Worm (Caenorhabditis elegans) whole organism, young adult: ENCODE data around the gene cct-5.

ENCODE experiments used
- B0019.2 ChIP-seq: fragments of 200-800 bp; sonication (Bioruptor generic); conservative IDR thresholded peaks from 2 replicates; pipeline ENCODE4 v1.3.6; 2022; ENCODE audit warnings: missing genetic modification reagents, missing genetic modification characterization, missing compliant biosample characterization
- B0035.1 ChIP-seq: sonication (generic microtip); optimal IDR thresholded peaks from 2 replicates; lab custom pipeline; 2016; ENCODE audit warnings: missing genetic modification characterization, mild to moderate bottlenecking, missing compliant biosample characterization, missing genotype, missing genetic modification reagents
- B0261.1 ChIP-seq: sonication (generic microtip); optimal IDR thresholded peaks from 2 replicates; lab custom pipeline; 2016; ENCODE audit warnings: mild to moderate bottlenecking, missing genetic modification characterization, moderate library complexity, missing compliant biosample characterization
- C17E4.6 ChIP-seq: fragments of 200-800 bp; sonication (Bioruptor generic); IDR thresholded peaks from 2 replicates; pipeline ENCODE4 v1.3.6; 2022; ENCODE audit warnings: missing genetic modification reagents, missing genetic modification characterization, missing compliant biosample characterization
- D2030.7 ChIP-seq: fragments of 200-800 bp; sonication (Bioruptor generic); IDR thresholded peaks from 2 replicates; pipeline ENCODE4 v1.3.6; 2022; ENCODE audit warnings: missing genetic modification reagents, missing genetic modification characterization, missing compliant biosample characterization
- F39B2.1 ChIP-seq: fragments of 200-800 bp; sonication (Bioruptor generic); IDR thresholded peaks from 2 replicates; pipeline ENCODE4 v1.3.6; 2022; ENCODE audit warnings: missing genetic modification reagents, missing genetic modification characterization, missing compliant biosample characterization
- F57C9.4 ChIP-seq: sonication (generic microtip); optimal IDR thresholded peaks from 2 replicates; lab custom pipeline; 2017; ENCODE audit warnings: mild to moderate bottlenecking, missing genetic modification characterization, missing compliant biosample characterization
- T07F8.4 ChIP-seq: sonication (generic microtip); optimal IDR thresholded peaks from 2 replicates; lab custom pipeline; 2016; ENCODE audit warnings: mild to moderate bottlenecking, missing genetic modification characterization, moderate library complexity, missing compliant biosample characterization
- Y56A3A.18 ChIP-seq: fragments of 200-800 bp; sonication (Bioruptor generic); IDR thresholded peaks from 2 replicates; pipeline ENCODE4 v1.3.6; 2022; ENCODE audit warnings: missing genetic modification reagents, missing genetic modification characterization, missing compliant biosample characterization
- Y79H2A.3 ChIP-seq: fragments of 200-800 bp; sonication (Bioruptor generic); conservative IDR thresholded peaks from 2 replicates; pipeline ENCODE4 v1.3.6; 2022; ENCODE audit warnings: missing genetic modification reagents, missing genetic modification characterization, missing compliant biosample characterization
- aptf-3 ChIP-seq: fragments of 200-800 bp; sonication (Bioruptor generic); IDR thresholded peaks from 2 replicates; pipeline ENCODE4 v1.3.6; 2022; ENCODE audit warnings: missing genetic modification characterization, missing compliant biosample characterization
- bed-2 ChIP-seq: fragments of 200-800 bp; sonication (Bioruptor generic); IDR thresholded peaks from 2 replicates; pipeline ENCODE4 v1.3.6; 2022; ENCODE audit warnings: missing genetic modification reagents, missing genetic modification characterization, missing compliant biosample characterization
- efl-1 ChIP-seq: fragments of 150-350 bp; optimal IDR thresholded peaks from 2 replicates; lab custom pipeline; 2014; ENCODE audit warnings: missing biosample characterization, missing genetic modification reagents, missing genetic modification characterization
- egl-44 ChIP-seq: fragments of 200-800 bp; sonication (Bioruptor generic); IDR thresholded peaks from 2 replicates; pipeline ENCODE4 v1.3.6; 2022; ENCODE audit warnings: missing genetic modification reagents, missing genetic modification characterization, missing compliant biosample characterization
- ekl-4 ChIP-seq: fragments of 200-800 bp; sonication (Bioruptor generic); IDR thresholded peaks from 2 replicates; pipeline ENCODE4 v1.3.6; 2022; ENCODE audit warnings: missing genetic modification reagents, missing genetic modification characterization, missing compliant biosample characterization
- ets-4 ChIP-seq: fragments of 200-800 bp; sonication (Bioruptor generic); optimal IDR thresholded peaks from 2 replicates; lab custom pipeline; 2018; ENCODE audit warnings: mild to moderate bottlenecking, missing genetic modification characterization, missing compliant biosample characterization
- gei-17 ChIP-seq: fragments of 200-800 bp; sonication (Bioruptor generic); optimal IDR thresholded peaks from 2 replicates; lab custom pipeline; 2018; ENCODE audit warnings: mild to moderate bottlenecking, missing genetic modification characterization, missing compliant biosample characterization
- him-1 ChIP-seq: sonication (generic microtip); optimal IDR thresholded peaks from 2 replicates; lab custom pipeline; 2016; ENCODE audit warnings: missing genotype, missing genetic modification reagents, missing genetic modification characterization, missing compliant biosample characterization
- hlh-12 ChIP-seq: sonication (generic microtip); optimal IDR thresholded peaks from 2 replicates; lab custom pipeline; 2016; ENCODE audit warnings: missing genetic modification characterization, missing compliant biosample characterization
- hmg-1.2 ChIP-seq: fragments of 200-800 bp; sonication (Bioruptor generic); IDR thresholded peaks from 2 replicates; pipeline ENCODE4 v1.3.6; 2022; ENCODE audit warnings: missing genetic modification reagents, missing genetic modification characterization, missing compliant biosample characterization
- let-526 ChIP-seq: fragments of 200-800 bp; sonication (Bioruptor generic); IDR thresholded peaks from 2 replicates; pipeline ENCODE4 v1.3.6; 2022; ENCODE audit warnings: missing genetic modification reagents, missing genetic modification characterization, missing compliant biosample characterization
- let-607 ChIP-seq, 2 experiments: fragments of 200-800 bp in 1 of 2; sonication (Bioruptor generic) in 1 of 2; sonication (generic microtip) in 1 of 2; optimal IDR thresholded peaks; 2 replicates each; lab custom pipeline; 2016 to 2018; ENCODE audit warnings: mild to moderate bottlenecking in 2 of 2, missing compliant biosample characterization in 2 of 2, missing genetic modification characterization in 2 of 2, moderate library complexity in 2 of 2, missing genotype in 1 of 2
- lin-26 ChIP-seq: fragments of 200-800 bp; sonication (Bioruptor generic); IDR thresholded peaks from 2 replicates; pipeline ENCODE4 v1.3.6; 2022; ENCODE audit warnings: missing genetic modification reagents, missing genetic modification characterization, missing compliant biosample characterization
- lin-54 ChIP-seq: fragments of 200-800 bp; sonication (Bioruptor generic); optimal IDR thresholded peaks from 2 replicates; lab custom pipeline; 2018; ENCODE audit warnings: mild to moderate bottlenecking, missing genetic modification characterization, missing compliant biosample characterization
- lir-1 ChIP-seq: fragments of 200-800 bp; sonication (Bioruptor generic); conservative IDR thresholded peaks from 2 replicates; pipeline ENCODE4 v1.3.6; 2022; ENCODE audit warnings: missing genetic modification reagents, missing genetic modification characterization, missing compliant biosample characterization
- lsl-1 ChIP-seq: fragments of 200-800 bp; sonication (Bioruptor generic); optimal IDR thresholded peaks from 2 replicates; lab custom pipeline; 2018; ENCODE audit warnings: mild to moderate bottlenecking, missing genetic modification characterization, moderate library complexity, missing compliant biosample characterization
- lsy-27 ChIP-seq: sonication (generic microtip); optimal IDR thresholded peaks from 2 replicates; lab custom pipeline; 2017; ENCODE audit warnings: missing genetic modification characterization, mild to moderate bottlenecking, missing compliant biosample characterization, antibody characterized with exemption, missing genotype, borderline replicate concordance; ENCODE audit not compliant: insufficient read depth
- madf-8 ChIP-seq: fragments of 200-800 bp; sonication (Bioruptor generic); conservative IDR thresholded peaks from 2 replicates; pipeline ENCODE4 v1.3.6; 2022; ENCODE audit warnings: missing genetic modification reagents, missing genetic modification characterization, missing compliant biosample characterization
- nhr-120 ChIP-seq: fragments of 200-800 bp; sonication (Bioruptor generic); IDR thresholded peaks from 2 replicates; pipeline ENCODE4 v1.3.6; 2022; ENCODE audit warnings: missing genetic modification characterization, missing compliant biosample characterization
- nhr-80 ChIP-seq: sonication (generic microtip); optimal IDR thresholded peaks from 2 replicates; lab custom pipeline; 2016; ENCODE audit warnings: missing genetic modification characterization, missing compliant biosample characterization
- nhr-90 ChIP-seq: sonication (generic microtip); optimal IDR thresholded peaks from 2 replicates; lab custom pipeline; 2016; ENCODE audit warnings: missing genotype, mild to moderate bottlenecking, missing genetic modification characterization, missing compliant biosample characterization
- rec-8 ChIP-seq, 2 experiments: sonication (generic microtip); optimal IDR thresholded peaks; 2 replicates each; lab custom pipeline; 2016; ENCODE audit warnings: mild to moderate bottlenecking in 2 of 2, missing genetic modification characterization in 2 of 2, missing genetic modification reagents in 2 of 2, missing genotype in 2 of 2, missing biosample characterization in 1 of 2, missing compliant biosample characterization in 1 of 2, moderate library complexity in 1 of 2
- rpc-1 ChIP-seq, 2 experiments: fragments of 150-350 bp in 1 of 2; sonication (generic microtip) in 1 of 2; optimal IDR thresholded peaks; 2 replicates each; lab custom pipeline; 2014 to 2018; ENCODE audit warnings: missing biosample characterization in 1 of 2, missing genetic modification characterization in 1 of 2, missing genetic modification reagents in 1 of 2, missing genotype in 1 of 2
- sdz-38 ChIP-seq: sonication (generic microtip); optimal IDR thresholded peaks from 2 replicates; lab custom pipeline; 2016; ENCODE audit warnings: missing genotype, missing genetic modification characterization, missing compliant biosample characterization
- snpc-1.1 ChIP-seq: sonication (generic microtip); optimal IDR thresholded peaks from 2 replicates; lab custom pipeline; 2017; ENCODE audit warnings: missing genetic modification characterization, mild to moderate bottlenecking, missing compliant biosample characterization, antibody characterized with exemption, moderate library complexity, missing genotype, missing genetic modification reagents; ENCODE audit not compliant: insufficient read depth
- snpc-1.3 ChIP-seq: sonication (generic microtip); optimal IDR thresholded peaks from 2 replicates; lab custom pipeline; 2017; ENCODE audit warnings: missing genetic modification characterization, mild to moderate bottlenecking, missing compliant biosample characterization, antibody characterized with exemption, moderate library complexity, missing genotype, missing genetic modification reagents; ENCODE audit not compliant: insufficient read depth
- sptf-2 ChIP-seq: fragments of 200-800 bp; sonication (Bioruptor generic); optimal IDR thresholded peaks from 2 replicates; lab custom pipeline; 2018; ENCODE audit warnings: mild to moderate bottlenecking, missing genetic modification characterization, missing compliant biosample characterization
- unc-130 ChIP-seq: sonication (generic microtip); optimal IDR thresholded peaks from 2 replicates; lab custom pipeline; 2016; ENCODE audit warnings: missing genetic modification reagents, missing genetic modification characterization, missing compliant biosample characterization
- zfh-2 ChIP-seq: fragments of 200-800 bp; sonication (Bioruptor generic); conservative IDR thresholded peaks from 2 replicates; pipeline ENCODE4 v1.3.6; 2022; ENCODE audit warnings: missing genetic modification reagents, missing genetic modification characterization, missing compliant biosample characterization
- zim-3 ChIP-seq: sonication (generic microtip); optimal IDR thresholded peaks from 2 replicates; lab custom pipeline; 2017; ENCODE audit warnings: mild to moderate bottlenecking, missing genetic modification characterization, moderate library complexity, missing compliant biosample characterization
- ztf-18 ChIP-seq: sonication (generic microtip); optimal IDR thresholded peaks from 2 replicates; lab custom pipeline; 2016; ENCODE audit warnings: missing genotype, mild to moderate bottlenecking, missing genetic modification characterization, missing compliant biosample characterization
- ztf-22 ChIP-seq: fragments of 200-800 bp; sonication (Bioruptor generic); optimal IDR thresholded peaks from 2 replicates; lab custom pipeline; 2018; ENCODE audit warnings: mild to moderate bottlenecking, missing genetic modification characterization, moderate library complexity, missing compliant biosample characterization

The cct-5 gene

DNA sequence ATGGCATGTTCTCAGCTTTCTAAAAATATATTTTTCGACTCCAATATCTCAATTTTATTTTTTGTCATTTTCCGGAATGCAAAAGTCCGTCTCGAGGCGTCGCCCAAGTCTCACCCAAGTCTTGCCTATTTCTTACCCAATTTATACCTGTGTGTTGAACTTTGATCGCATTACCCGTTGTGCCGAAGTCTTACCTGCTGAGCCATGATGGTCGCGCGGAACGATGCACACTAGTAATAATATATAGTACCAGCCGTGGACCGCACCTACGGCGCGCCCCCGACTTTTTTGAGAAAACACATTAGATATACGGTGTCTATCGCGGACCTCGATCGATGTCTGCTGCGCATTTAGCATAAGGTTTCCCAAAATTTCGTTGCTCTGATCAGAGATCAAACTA is 23.5 kb downstream of the cct-5 start (continued):
- TF ChIP-seq B0261.1 (tag; lab: Kevin White, UChicago) = peak; percentile 31

DNA sequence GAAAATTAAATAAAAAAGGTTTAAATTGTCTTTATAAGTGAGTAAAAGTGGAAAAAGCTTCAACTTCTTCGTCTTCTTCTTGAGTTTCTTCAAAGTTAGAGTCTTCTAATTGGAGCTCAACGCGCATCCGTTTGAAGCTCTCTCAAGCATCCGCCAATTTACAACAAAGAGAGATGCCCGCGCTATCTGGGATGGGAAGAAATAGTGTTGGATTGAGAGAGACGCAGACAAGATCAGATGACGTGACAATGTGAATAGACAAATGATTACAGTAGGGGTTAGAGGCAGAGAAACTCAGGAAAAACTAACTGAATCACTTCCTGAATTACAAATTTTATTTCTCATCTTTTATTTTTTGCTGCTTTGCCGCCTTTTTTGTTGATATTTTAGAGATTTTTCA is 24.9 kb downstream of the cct-5 start:
- TF ChIP-seq hmg-1.2 (GFP tag; lab: Robert Waterston, UW) = peak; percentile 75
- no peak for TF ChIP-seq aptf-3 (GFP tag; lab: Robert Waterston, UW)
- TF ChIP-seq zim-3 = no peak
- TF ChIP-seq ets-4 (GFP tag; lab: Kevin White, UChicago) = no peak
- TF ChIP-seq lin-26 (GFP tag; lab: Robert Waterston, UW) = no peak
- no peak for TF ChIP-seq Y79H2A.3 (GFP tag; lab: Robert Waterston, UW)

ce11 chrIII:4481787-4482186 is 26.1 kb downstream of the cct-5 start:
- TF ChIP-seq rpc-1 (optimal IDR thresholded peaks at IDR 0.05; lab: Kevin White, UChicago) (no peak), rpc-1 (tag; optimal IDR thresholded peaks at IDR 0.05; lab: Kevin White, UChicago) (no peak), rec-8 (tag; optimal IDR thresholded peaks at IDR 0.05; lab: Kevin White, UChicago) (no peak), lsl-1 (GFP tag; lab: Kevin White, UChicago) (no peak), madf-8 (GFP tag; lab: Robert Waterston, UW) (no peak), ztf-22 (no peak), ekl-4 (GFP tag; lab: Robert Waterston, UW) (no peak), D2030.7 (GFP tag; lab: Robert Waterston, UW) (no peak)

ce11 chrIII:4477472-4477871 is 30.4 kb downstream of the cct-5 start, which contains the start of gene ins-17:
TSS of gene ins-17 (minus strand) at chrIII:4477572.
- TF ChIP-seq nhr-120 (no peak), D2030.7 (GFP tag; lab: Robert Waterston, UW) (no peak), B0019.2 (GFP tag; lab: Robert Waterston, UW) (no peak), gei-17 (GFP tag; lab: Kevin White, UChicago) (no peak), Y56A3A.18 (no peak), T07F8.4 (tag; lab: Kevin White, UChicago) (no peak), him-1 (no peak), lin-54 (GFP tag; lab: Kevin White, UChicago) (no peak), egl-44 (GFP tag; lab: Robert Waterston, UW) (no peak), bed-2 (no peak), snpc-1.1 (tag; lab: Kevin White, UChicago) (no peak), aptf-3 (GFP tag; lab: Robert Waterston, UW) (no peak), F57C9.4 (tag; lab: Kevin White, UChicago) (no peak), let-607 (tag; optimal IDR thresholded peaks at IDR 0.05; lab: Kevin White, UChicago) (no peak), F39B2.1 (GFP tag; lab: Robert Waterston, UW) (no peak), unc-130 (GFP tag; lab: Kevin White, UChicago) (no peak), lsy-27 (no peak)

ce11 chrIII:4476806-4477205 is 31.1 kb downstream of the cct-5 start:
- TF ChIP-seq T07F8.4 (tag; lab: Kevin White, UChicago) (no peak), sdz-38 (tag; lab: Kevin White, UChicago) (no peak), efl-1 (GFP tag; lab: Kevin White, UChicago) (no peak), nhr-90 (tag; lab: Kevin White, UChicago) (no peak), zfh-2 (GFP tag; lab: Robert Waterston, UW) (no peak), lir-1 (GFP tag; lab: Robert Waterston, UW) (no peak), madf-8 (GFP tag; lab: Robert Waterston, UW) (no peak), ztf-18 (tag; lab: Kevin White, UChicago) (no peak), sptf-2 (no peak), gei-17 (GFP tag; lab: Kevin White, UChicago) (no peak), B0035.1 (tag; lab: Kevin White, UChicago) (no peak), snpc-1.3 (tag; lab: Kevin White, UChicago) (no peak), let-526 (no peak), nhr-80 (no peak), hlh-12 (tag; lab: Kevin White, UChicago) (no peak), C17E4.6 (peak; percentile 41; the same call in 1 of the 2 replicates)
